Worm (Caenorhabditis elegans): ENCODE results near the gene C34F6.5.

DNA sequence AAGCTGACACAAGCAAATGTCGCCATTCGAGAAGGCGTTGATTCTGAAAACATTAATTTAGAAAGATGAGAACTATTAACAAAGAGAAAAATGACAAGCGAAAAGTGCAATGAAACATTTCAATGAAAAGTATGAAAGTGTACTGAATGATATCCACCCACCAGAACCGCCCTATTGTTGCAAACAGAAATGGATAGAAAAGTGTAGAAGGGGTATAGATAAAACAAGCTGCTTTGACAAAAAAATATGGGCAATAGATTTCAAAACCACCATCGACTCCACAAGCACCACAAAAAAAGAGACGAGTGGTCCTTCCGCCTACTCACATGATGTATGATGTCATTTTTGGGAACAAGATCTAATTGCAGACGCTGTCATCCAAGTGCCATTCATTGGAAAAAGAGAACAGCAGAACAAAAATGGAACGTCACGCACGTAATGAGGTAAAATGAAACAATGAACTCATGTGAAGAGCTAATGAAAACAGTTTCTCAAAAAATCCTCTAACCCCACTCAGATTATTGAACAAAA, 32.0 kb upstream of the C34F6.5 start, which contains the start of gene C34F6.10:
- TF ChIP-seq lin-54 (GFP tag; optimal IDR thresholded peaks at IDR 0.05) (no peak), nhr-120 (GFP tag; IDR thresholded peaks at IDR 0.05) (no peak), ZK185.1 (tag; optimal IDR thresholded peaks at IDR 0.05; ENCODE audit: poor library complexity, severe bottlenecking) (no peak), bed-1 (GFP tag; IDR thresholded peaks at IDR 0.05) (no peak), F37B4.10 (GFP tag; IDR thresholded peaks at IDR 0.05) (no peak)

Measured in whole organism, young adult.